Worm (Caenorhabditis elegans) whole organism, L3 larva: Measurements from ENCODE around the gene Y62E10A.6.

Experiments
- ZK546.5 ChIP-seq: sonication (generic microtip); optimal IDR thresholded peaks from 2 replicates; lab custom pipeline; 2017; ENCODE audit warnings: missing biosample characterization, missing genetic modification characterization
- aly-2 ChIP-seq: fragments of 150-350 bp; optimal IDR thresholded peaks from 2 replicates; lab custom pipeline; 2014; ENCODE audit warnings: missing biosample characterization, missing genetic modification characterization
- ama-1 ChIP-seq: fragments of 150-350 bp; optimal IDR thresholded peaks from 2 replicates; lab custom pipeline; 2018
- eor-1 ChIP-seq, 2 experiments: fragments of 150-350 bp; optimal IDR thresholded peaks; 2 replicates each; lab custom pipeline; 2014 to 2018; ENCODE audit warnings: missing biosample characterization in 2 of 2, missing genetic modification characterization in 2 of 2
- nhr-28 ChIP-seq: fragments of 150-350 bp; optimal IDR thresholded peaks from 2 replicates; lab custom pipeline; 2014; ENCODE audit warnings: missing biosample characterization, missing genetic modification characterization
- nhr-76 ChIP-seq: fragments of 150-350 bp; sonication (generic microtip); optimal IDR thresholded peaks from 5 replicates; lab custom pipeline; 2014; ENCODE audit warnings: missing biosample characterization, missing genetic modification characterization
- sea-2 ChIP-seq: fragments of 150-350 bp; sonication (generic microtip); optimal IDR thresholded peaks from 4 replicates; lab custom pipeline; 2014; ENCODE audit warnings: missing biosample characterization, missing genetic modification reagents, missing genetic modification characterization

ce11 chrIV:13383763-13384436 is 12.1 kb downstream of the Y62E10A.6 start, which contains the start of gene rab-19:
- TF ChIP-seq nhr-76 (tag; lab: Kevin White, UChicago) (no peak), eor-1 (tag; optimal IDR thresholded peaks at IDR 0.05; lab: Kevin White, UChicago) (no peak), sea-2 (no peak), ZK546.5 (tag; lab: Kevin White, UChicago) (no peak), ama-1 (lab: Kevin White, UChicago) (no peak), aly-2 (tag; lab: Kevin White, UChicago) (no peak), nhr-28 (tag; lab: Kevin White, UChicago) (no peak)
